Worm (Caenorhabditis elegans) whole organism, L1 larva: ENCODE measurements around the gene nspg-9.

ENCODE experiments used
- C16A3.4 ChIP-seq: fragments of 150-350 bp; optimal IDR thresholded peaks from 2 replicates; lab custom pipeline; 2014; ENCODE audit warnings: missing biosample characterization, missing genetic modification characterization
- C34B4.2 ChIP-seq: sonication (generic microtip); optimal IDR thresholded peaks from 2 replicates; lab custom pipeline; 2017; ENCODE audit warnings: mild to moderate bottlenecking, missing genetic modification characterization, missing compliant biosample characterization
- F16B12.6 ChIP-seq: fragments of 150-350 bp; optimal IDR thresholded peaks from 2 replicates; lab custom pipeline; 2014; ENCODE audit warnings: missing biosample characterization, missing genetic modification characterization
- Y116A8C.19 ChIP-seq: sonication (generic microtip); optimal IDR thresholded peaks from 2 replicates; lab custom pipeline; 2016; ENCODE audit warnings: missing compliant biosample characterization, missing genetic modification characterization, borderline replicate concordance
- alr-1 ChIP-seq: fragments of 200-800 bp; sonication (Bioruptor generic); optimal IDR thresholded peaks from 2 replicates; lab custom pipeline; 2018; ENCODE audit warnings: borderline replicate concordance, mild to moderate bottlenecking, missing genetic modification characterization, missing compliant biosample characterization
- ama-1 ChIP-seq: fragments of 150-350 bp; optimal IDR thresholded peaks from 2 replicates; lab custom pipeline; 2014
- blmp-1 ChIP-seq: fragments of 150-350 bp; optimal IDR thresholded peaks from 2 replicates; lab custom pipeline; 2014; ENCODE audit warnings: missing biosample characterization, missing genetic modification characterization
- ceh-63 ChIP-seq: fragments of 200-800 bp; sonication (Bioruptor generic); optimal IDR thresholded peaks from 2 replicates; lab custom pipeline; 2018; ENCODE audit warnings: mild to moderate bottlenecking, missing genetic modification characterization, missing compliant biosample characterization
- ceh-82 ChIP-seq, 3 experiments: fragments of 150-350 bp in 1 of 3; sonication (generic microtip) in 2 of 3; optimal IDR thresholded peaks; 2 replicates each; lab custom pipeline; 2014 to 2017; ENCODE audit warnings: missing biosample characterization in 3 of 3, missing genetic modification characterization in 3 of 3
- ceh-88 ChIP-seq: fragments of 200-800 bp; sonication (Bioruptor generic); IDR thresholded peaks from 2 replicates; pipeline ENCODE4 v1.3.6; 2022; ENCODE audit warnings: missing genetic modification characterization, missing compliant biosample characterization
- ceh-90 ChIP-seq: sonication (generic microtip); optimal IDR thresholded peaks from 2 replicates; lab custom pipeline; 2016; ENCODE audit warnings: missing genetic modification characterization, missing compliant biosample characterization
- ces-1 ChIP-seq: fragments of 150-350 bp; optimal IDR thresholded peaks from 2 replicates; lab custom pipeline; 2014; ENCODE audit warnings: missing biosample characterization, missing genetic modification reagents, missing genetic modification characterization
- efl-3 ChIP-seq: fragments of 200-800 bp; sonication (Bioruptor generic); optimal IDR thresholded peaks from 2 replicates; lab custom pipeline; 2018; ENCODE audit warnings: mild to moderate bottlenecking, missing genetic modification characterization, missing compliant biosample characterization
- egl-13 ChIP-seq: sonication (generic microtip); optimal IDR thresholded peaks from 2 replicates; lab custom pipeline; 2016; ENCODE audit warnings: missing genotype, missing genetic modification reagents, missing genetic modification characterization, missing compliant biosample characterization
- egl-27 ChIP-seq, 2 experiments: fragments of 150-350 bp in 1 of 2; sonication (generic microtip); optimal IDR thresholded peaks; 3 replicates each; lab custom pipeline; 2017 to 2018; ENCODE audit warnings: missing biosample characterization in 2 of 2, missing genetic modification characterization in 2 of 2, missing genetic modification reagents in 2 of 2
- elt-2 ChIP-seq: sonication (generic microtip); optimal IDR thresholded peaks from 2 replicates; lab custom pipeline; 2016; ENCODE audit warnings: missing genetic modification characterization, mild to moderate bottlenecking, inconsistent platforms, missing compliant biosample characterization, missing genetic modification reagents
- elt-3 ChIP-seq, 6 experiments: fragments of 150-350 bp in 1 of 6; sonication (generic microtip); optimal IDR thresholded peaks; 2 replicates each; lab custom pipeline; 2017 to 2018; ENCODE audit warnings: missing biosample characterization in 6 of 6, missing genetic modification characterization in 6 of 6, inconsistent platforms in 1 of 6
- fkh-10 ChIP-seq: sonication (generic microtip); optimal IDR thresholded peaks from 2 replicates; lab custom pipeline; 2017; ENCODE audit warnings: missing biosample characterization, missing genetic modification reagents, missing genetic modification characterization
- grh-1 ChIP-seq: fragments of 200-800 bp; sonication (Bioruptor generic); IDR thresholded peaks from 2 replicates; pipeline ENCODE4 v1.3.6; 2022; ENCODE audit warnings: missing genetic modification reagents, missing genetic modification characterization, missing compliant biosample characterization
- hlh-17 ChIP-seq: fragments of 200-800 bp; sonication (Bioruptor generic); optimal IDR thresholded peaks from 2 replicates; lab custom pipeline; 2018; ENCODE audit warnings: missing genetic modification characterization, mild to moderate bottlenecking, missing compliant biosample characterization, moderate library complexity, borderline replicate concordance
- hpl-2 ChIP-seq: fragments of 150-350 bp; optimal IDR thresholded peaks from 2 replicates; lab custom pipeline; 2014; ENCODE audit warnings: missing biosample characterization, missing genetic modification reagents, missing genetic modification characterization
- irx-1 ChIP-seq: sonication (generic microtip); optimal IDR thresholded peaks from 2 replicates; lab custom pipeline; 2016; ENCODE audit warnings: missing genetic modification characterization, missing compliant biosample characterization
- isw-1 ChIP-seq: fragments of 200-800 bp; sonication (Bioruptor generic); IDR thresholded peaks from 2 replicates; pipeline ENCODE4 v1.3.6; 2022; ENCODE audit warnings: missing genetic modification characterization, missing compliant biosample characterization
- lin-13 ChIP-seq: fragments of 150-350 bp; optimal IDR thresholded peaks from 2 replicates; lab custom pipeline; 2014; ENCODE audit warnings: missing biosample characterization, missing genetic modification reagents, missing genetic modification characterization
- lin-14 ChIP-seq: fragments of 200-800 bp; sonication (Bioruptor generic); optimal IDR thresholded peaks from 2 replicates; lab custom pipeline; 2018; ENCODE audit warnings: mild to moderate bottlenecking, missing genetic modification characterization, moderate library complexity, missing compliant biosample characterization
- lin-35 ChIP-seq, 2 experiments: fragments of 150-350 bp; optimal IDR thresholded peaks; 2 replicates each; lab custom pipeline; 2014; ENCODE audit warnings: missing biosample characterization in 2 of 2, missing genetic modification characterization in 2 of 2, missing genetic modification reagents in 2 of 2
- lsy-2 ChIP-seq, 2 experiments: fragments of 150-350 bp; optimal IDR thresholded peaks; 2 replicates each; lab custom pipeline; 2014; ENCODE audit warnings: missing biosample characterization in 2 of 2, missing genetic modification characterization in 2 of 2
- mab-9 ChIP-seq: fragments of 200-800 bp; sonication (Bioruptor generic); IDR thresholded peaks from 2 replicates; pipeline ENCODE4 v1.3.6; 2022; ENCODE audit warnings: missing genetic modification reagents, missing genetic modification characterization, missing compliant biosample characterization
- mef-2 ChIP-seq: fragments of 150-350 bp; optimal IDR thresholded peaks from 2 replicates; lab custom pipeline; 2014; ENCODE audit warnings: missing biosample characterization, missing genetic modification characterization
- nhr-11 ChIP-seq: fragments of 150-350 bp; optimal IDR thresholded peaks from 2 replicates; lab custom pipeline; 2014; ENCODE audit warnings: missing biosample characterization, missing genetic modification characterization
- nhr-237 ChIP-seq: fragments of 150-350 bp; optimal IDR thresholded peaks from 2 replicates; lab custom pipeline; 2014; ENCODE audit warnings: missing biosample characterization, missing genetic modification characterization
- nhr-47 ChIP-seq: sonication (generic microtip); optimal IDR thresholded peaks from 2 replicates; lab custom pipeline; 2016; ENCODE audit warnings: mild to moderate bottlenecking, missing genetic modification characterization, moderate library complexity, missing compliant biosample characterization
- nhr-76 ChIP-seq: sonication (generic microtip); optimal IDR thresholded peaks from 2 replicates; lab custom pipeline; 2017; ENCODE audit warnings: missing biosample characterization, missing genetic modification characterization
- nhr-84 ChIP-seq: sonication (generic microtip); optimal IDR thresholded peaks from 2 replicates; lab custom pipeline; 2017; ENCODE audit warnings: missing biosample characterization, missing genetic modification characterization
- nhr-90 ChIP-seq: sonication (generic microtip); optimal IDR thresholded peaks from 2 replicates; lab custom pipeline; 2016; ENCODE audit warnings: mild to moderate bottlenecking, missing genetic modification characterization, missing compliant biosample characterization; ENCODE audit not compliant: poor library complexity
- pag-3 ChIP-seq: sonication (generic microtip); optimal IDR thresholded peaks from 2 replicates; lab custom pipeline; 2017; ENCODE audit warnings: missing genetic modification characterization, mild to moderate bottlenecking, missing compliant biosample characterization, antibody characterized with exemption, borderline replicate concordance; ENCODE audit not compliant: insufficient read depth
- pax-3 ChIP-seq: fragments of 200-800 bp; sonication (Bioruptor generic); optimal IDR thresholded peaks from 2 replicates; lab custom pipeline; 2018; ENCODE audit warnings: mild to moderate bottlenecking, missing genetic modification characterization, moderate library complexity, missing compliant biosample characterization
- skn-1 ChIP-seq: fragments of 150-350 bp; optimal IDR thresholded peaks from 2 replicates; lab custom pipeline; 2014; ENCODE audit warnings: missing biosample characterization, missing genetic modification characterization
- snu-23 ChIP-seq: sonication (generic microtip); optimal IDR thresholded peaks from 2 replicates; lab custom pipeline; 2016; ENCODE audit warnings: missing genetic modification characterization, missing compliant biosample characterization
- sox-4 ChIP-seq: sonication (generic microtip); optimal IDR thresholded peaks from 2 replicates; lab custom pipeline; 2016; ENCODE audit warnings: missing genetic modification characterization, missing compliant biosample characterization
- sptf-1 ChIP-seq: fragments of 150-350 bp; optimal IDR thresholded peaks from 2 replicates; lab custom pipeline; 2014; ENCODE audit warnings: missing biosample characterization, missing genetic modification characterization
- tbx-2 ChIP-seq: sonication (generic microtip); optimal IDR thresholded peaks from 2 replicates; lab custom pipeline; 2016; ENCODE audit warnings: missing genetic modification characterization, missing compliant biosample characterization
- tlp-1 ChIP-seq: fragments of 150-350 bp; optimal IDR thresholded peaks from 2 replicates; lab custom pipeline; 2014; ENCODE audit warnings: missing biosample characterization, missing genetic modification characterization
- unc-130 ChIP-seq: fragments of 150-350 bp; optimal IDR thresholded peaks from 2 replicates; lab custom pipeline; 2017; ENCODE audit warnings: missing biosample characterization, missing genetic modification characterization, inconsistent platforms
- unc-30 ChIP-seq: sonication (generic microtip); optimal IDR thresholded peaks from 2 replicates; lab custom pipeline; 2017; ENCODE audit warnings: missing biosample characterization, missing genetic modification characterization
- unc-62 ChIP-seq: fragments of 150-350 bp; optimal IDR thresholded peaks from 2 replicates; lab custom pipeline; 2014; ENCODE audit warnings: missing biosample characterization, missing genetic modification reagents, missing genetic modification characterization
- unc-86 ChIP-seq: sonication (generic microtip); optimal IDR thresholded peaks from 2 replicates; lab custom pipeline; 2016; ENCODE audit warnings: missing genetic modification characterization, missing compliant biosample characterization
- unc-98 ChIP-seq: fragments of 200-800 bp; sonication (Bioruptor generic); IDR thresholded peaks from 2 replicates; pipeline ENCODE4 v1.3.6; 2022; ENCODE audit warnings: missing genetic modification characterization, missing compliant biosample characterization
- vab-15 ChIP-seq: sonication (generic microtip); optimal IDR thresholded peaks from 2 replicates; lab custom pipeline; 2017; ENCODE audit warnings: missing genotype, mild to moderate bottlenecking, missing genetic modification characterization, missing compliant biosample characterization
- zip-4 ChIP-seq: fragments of 200-800 bp; sonication (Bioruptor generic); optimal IDR thresholded peaks from 2 replicates; lab custom pipeline; 2018; ENCODE audit warnings: mild to moderate bottlenecking, missing genetic modification characterization, moderate library complexity, missing compliant biosample characterization
- ztf-11 ChIP-seq, 2 experiments: sonication (generic microtip); optimal IDR thresholded peaks; 2 replicates each; lab custom pipeline; 2016 to 2017; ENCODE audit warnings: missing genetic modification characterization in 2 of 2, missing biosample characterization in 1 of 2, missing compliant biosample characterization in 1 of 2
- ztf-4 ChIP-seq: fragments of 150-350 bp; optimal IDR thresholded peaks from 2 replicates; lab custom pipeline; 2014; ENCODE audit warnings: missing biosample characterization, missing genetic modification characterization

The nspg-9 gene

DNA sequence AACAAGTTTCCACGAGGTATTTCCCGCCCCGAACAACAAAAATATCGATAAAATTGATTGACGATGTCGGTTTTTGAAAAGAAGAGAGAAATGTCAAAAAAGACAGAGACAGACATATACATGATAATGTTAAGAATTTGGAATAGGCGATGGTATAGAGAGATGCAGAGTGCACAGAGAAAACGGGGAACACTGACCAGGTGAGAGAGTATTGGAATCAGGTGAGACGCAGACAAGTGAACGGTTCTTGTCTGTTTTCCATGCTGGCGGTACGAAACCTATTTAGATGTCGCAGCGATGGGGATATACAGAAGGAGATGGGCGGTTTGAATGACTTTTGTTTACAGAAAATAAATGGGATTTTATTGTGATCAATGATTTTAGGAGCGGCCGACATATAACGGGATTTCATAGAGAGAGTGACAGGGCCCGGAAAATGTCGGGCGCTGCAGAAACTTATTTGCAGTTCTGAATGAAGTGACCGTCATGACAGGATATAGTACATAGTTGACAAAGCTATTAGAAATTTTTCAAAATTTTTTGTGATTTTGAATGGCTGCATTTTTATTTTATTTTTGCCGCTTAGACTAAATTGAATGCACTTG, 11.4 kb upstream of the nspg-9 start:
- peak; percentile 8 to 23 for TF ChIP-seq lsy-2 (tag; optimal IDR thresholded peaks at IDR 0.05; lab: Kevin White, UChicago)
- no peak for TF ChIP-seq sox-4 (tag; lab: Kevin White, UChicago)
- no peak for TF ChIP-seq mab-9 (GFP tag; lab: Robert Waterston, UW)
- TF ChIP-seq ceh-88 (GFP tag; lab: Robert Waterston, UW), result no peak
- TF ChIP-seq hlh-17 (GFP tag; lab: Kevin White, UChicago), result no peak
- no peak for TF ChIP-seq unc-62 (GFP tag; lab: Kevin White, UChicago)
- no peak for TF ChIP-seq C34B4.2
- no peak for TF ChIP-seq ama-1 (lab: Kevin White, UChicago)
- no peak for TF ChIP-seq ceh-63
- peak in 2 of 6 experiments; percentile 74 to 76 for TF ChIP-seq elt-3 (tag; optimal IDR thresholded peaks at IDR 0.05; lab: Kevin White, UChicago)
- TF ChIP-seq isw-1 (GFP tag; lab: Robert Waterston, UW), result no peak
- peak; percentile 71 for TF ChIP-seq nhr-90 (tag; lab: Kevin White, UChicago)
- TF ChIP-seq ceh-82 (tag; optimal IDR thresholded peaks at IDR 0.05; lab: Kevin White, UChicago), result no peak
- no peak for TF ChIP-seq egl-27 (tag; optimal IDR thresholded peaks at IDR 0.05; lab: Kevin White, UChicago)
- peak; percentile 70 for TF ChIP-seq snu-23 (GFP tag; lab: Kevin White, UChicago)
- TF ChIP-seq unc-86 (tag; lab: Kevin White, UChicago), result no peak
- TF ChIP-seq lin-35 (GFP tag; optimal IDR thresholded peaks at IDR 0.05; lab: Kevin White, UChicago), result peak in 1 of 2 experiments; percentile 59
- TF ChIP-seq nhr-237 (tag; lab: Kevin White, UChicago), result no peak
- no peak for TF ChIP-seq C16A3.4 (tag; lab: Kevin White, UChicago)
- TF ChIP-seq elt-2 (tag; lab: Kevin White, UChicago), result no peak
- TF ChIP-seq F16B12.6 (tag; lab: Kevin White, UChicago), result no peak
- TF ChIP-seq pax-3, result no peak
- peak; percentile 47 for TF ChIP-seq lin-13
- TF ChIP-seq unc-30, result no peak
- no peak for TF ChIP-seq grh-1
- TF ChIP-seq nhr-11 (tag; lab: Kevin White, UChicago), result no peak
- TF ChIP-seq Y116A8C.19 (tag; lab: Kevin White, UChicago), result no peak
- TF ChIP-seq pag-3 (tag; lab: Kevin White, UChicago), result no peak
- no peak for TF ChIP-seq ztf-4 (tag; lab: Kevin White, UChicago)
- peak; percentile 12 for TF ChIP-seq skn-1
- no peak for TF ChIP-seq vab-15 (tag; lab: Kevin White, UChicago)
- no peak for TF ChIP-seq ceh-90
- TF ChIP-seq hpl-2 (GFP tag; lab: Kevin White, UChicago), result no peak
- no peak for TF ChIP-seq alr-1 (tag; lab: Kevin White, UChicago)
- TF ChIP-seq fkh-10 (GFP tag; lab: Kevin White, UChicago), result no peak
- TF ChIP-seq ztf-11 (tag; optimal IDR thresholded peaks at IDR 0.05; lab: Kevin White, UChicago), result no peak
- TF ChIP-seq lin-14 (GFP tag; lab: Kevin White, UChicago), result peak; percentile 84
- no peak for TF ChIP-seq sptf-1 (tag; lab: Kevin White, UChicago)
- TF ChIP-seq blmp-1 (tag; lab: Kevin White, UChicago), result peak; percentile 69
- no peak for TF ChIP-seq unc-98 (GFP tag; lab: Robert Waterston, UW)
- no peak for TF ChIP-seq nhr-84 (tag; lab: Kevin White, UChicago)
- no peak for TF ChIP-seq unc-130 (tag; lab: Kevin White, UChicago)
- no peak for TF ChIP-seq mef-2 (tag; lab: Kevin White, UChicago)
- no peak for TF ChIP-seq tlp-1 (tag; lab: Kevin White, UChicago)
- TF ChIP-seq zip-4 (GFP tag; lab: Kevin White, UChicago), result no peak
- TF ChIP-seq egl-13, result no peak
- no peak for TF ChIP-seq irx-1
- no peak for TF ChIP-seq ces-1 (GFP tag; lab: Kevin White, UChicago)
- no peak for TF ChIP-seq efl-3 (GFP tag; lab: Kevin White, UChicago)
- TF ChIP-seq nhr-76 (tag; lab: Kevin White, UChicago), result no peak
- peak; percentile 31 for TF ChIP-seq nhr-47 (tag; lab: Kevin White, UChicago)
- peak; percentile 18 for TF ChIP-seq tbx-2 (tag; lab: Kevin White, UChicago)
